Worm (Caenorhabditis elegans) whole organism, L2 larva: ENCODE data around the gene F10G2.4.
"Not testable (repeated sequence)": the region's sequence is repeated elsewhere in the genome, so short reads cannot be mapped to it uniquely, and the experiment has no call there.

Experiments used
- C34F6.9 ChIP-seq: fragments of 150-350 bp; optimal IDR thresholded peaks from 2 replicates; lab custom pipeline; 2014; ENCODE audit warnings: missing biosample characterization, missing genetic modification characterization
- Y55F3AM.14 ChIP-seq: fragments of 200-800 bp; sonication (Bioruptor generic); optimal IDR thresholded peaks from 2 replicates; lab custom pipeline; 2018; ENCODE audit warnings: mild to moderate bottlenecking, missing genetic modification characterization, missing compliant biosample characterization
- ZK546.5 ChIP-seq: sonication (generic microtip); optimal IDR thresholded peaks from 2 replicates; lab custom pipeline; 2017; ENCODE audit warnings: missing biosample characterization, missing genetic modification characterization
- alr-1 ChIP-seq: fragments of 150-350 bp; optimal IDR thresholded peaks from 2 replicates; lab custom pipeline; 2014; ENCODE audit warnings: missing biosample characterization, missing genetic modification characterization
- ceh-16 ChIP-seq: fragments of 150-350 bp; optimal IDR thresholded peaks from 2 replicates; lab custom pipeline; 2014; ENCODE audit warnings: missing biosample characterization, missing genetic modification characterization
- ceh-82 ChIP-seq: fragments of 150-350 bp; optimal IDR thresholded peaks from 2 replicates; lab custom pipeline; 2014; ENCODE audit warnings: missing biosample characterization, missing genetic modification characterization
- crh-2 ChIP-seq: sonication (generic microtip); optimal IDR thresholded peaks from 2 replicates; lab custom pipeline; 2017; ENCODE audit warnings: missing biosample characterization, missing genetic modification characterization
- egl-27 ChIP-seq: sonication (generic microtip); optimal IDR thresholded peaks from 3 replicates; lab custom pipeline; 2017; ENCODE audit warnings: missing biosample characterization, missing genetic modification reagents, missing genetic modification characterization
- elt-1 ChIP-seq: fragments of 150-350 bp; optimal IDR thresholded peaks from 2 replicates; lab custom pipeline; 2014; ENCODE audit warnings: missing biosample characterization, missing genetic modification characterization
- elt-3 ChIP-seq: sonication (generic microtip); optimal IDR thresholded peaks from 2 replicates; lab custom pipeline; 2017; ENCODE audit warnings: missing biosample characterization, missing genetic modification characterization
- lin-11 ChIP-seq: fragments of 150-350 bp; sonication (generic microtip); optimal IDR thresholded peaks from 2 replicates; lab custom pipeline; 2014; ENCODE audit warnings: missing biosample characterization, missing genetic modification characterization, inconsistent platforms, mixed read lengths
- lin-13 ChIP-seq: fragments of 150-350 bp; optimal IDR thresholded peaks from 2 replicates; lab custom pipeline; 2014; ENCODE audit warnings: missing biosample characterization, missing genetic modification reagents, missing genetic modification characterization
- lin-39 ChIP-seq: fragments of 150-350 bp; optimal IDR thresholded peaks from 2 replicates; lab custom pipeline; 2014; ENCODE audit warnings: missing biosample characterization, missing genetic modification reagents, missing genetic modification characterization
- lsy-2 ChIP-seq, 2 experiments: fragments of 150-350 bp in 1 of 2; sonication (generic microtip) in 1 of 2; optimal IDR thresholded peaks; 2 replicates each; lab custom pipeline; 2014 to 2017; ENCODE audit warnings: missing biosample characterization in 2 of 2, missing genetic modification characterization in 2 of 2
- mab-5 ChIP-seq: fragments of 150-350 bp; optimal IDR thresholded peaks from 2 replicates; lab custom pipeline; 2014; ENCODE audit warnings: missing biosample characterization, missing genetic modification characterization
- mbf-1 ChIP-seq: sonication (generic microtip); optimal IDR thresholded peaks from 2 replicates; lab custom pipeline; 2017; ENCODE audit warnings: missing biosample characterization, missing genetic modification characterization
- mdl-1 ChIP-seq, 2 experiments: fragments of 150-350 bp in 1 of 2; sonication (generic microtip) in 1 of 2; optimal IDR thresholded peaks; 2 replicates each; lab custom pipeline; 2017; ENCODE audit warnings: missing biosample characterization in 2 of 2, missing genetic modification characterization in 2 of 2
- nhr-10 ChIP-seq: sonication (generic microtip); optimal IDR thresholded peaks from 2 replicates; lab custom pipeline; 2017; ENCODE audit warnings: missing biosample characterization, missing genetic modification characterization
- nhr-11 ChIP-seq: fragments of 150-350 bp; optimal IDR thresholded peaks from 2 replicates; lab custom pipeline; 2014; ENCODE audit warnings: missing biosample characterization, missing genetic modification characterization
- nhr-12 ChIP-seq: fragments of 150-350 bp; optimal IDR thresholded peaks from 2 replicates; lab custom pipeline; 2014; ENCODE audit warnings: missing biosample characterization, missing genetic modification characterization
- nhr-129 ChIP-seq: fragments of 150-350 bp; optimal IDR thresholded peaks from 2 replicates; lab custom pipeline; 2014; ENCODE audit warnings: missing biosample characterization, missing genetic modification characterization
- nhr-21 ChIP-seq: fragments of 150-350 bp; optimal IDR thresholded peaks from 2 replicates; lab custom pipeline; 2014; ENCODE audit warnings: missing biosample characterization, missing genetic modification characterization
- nhr-237 ChIP-seq: fragments of 150-350 bp; optimal IDR thresholded peaks from 2 replicates; lab custom pipeline; 2014; ENCODE audit warnings: missing biosample characterization, missing genetic modification characterization
- nhr-25 ChIP-seq: fragments of 150-350 bp; sonication (generic microtip); optimal IDR thresholded peaks from 3 replicates; lab custom pipeline; 2014; ENCODE audit warnings: missing biosample characterization, missing genetic modification characterization
- nhr-6 ChIP-seq: fragments of 150-350 bp; optimal IDR thresholded peaks from 2 replicates; lab custom pipeline; 2014; ENCODE audit warnings: missing biosample characterization, missing genetic modification characterization
- nhr-77 ChIP-seq: fragments of 150-350 bp; optimal IDR thresholded peaks from 2 replicates; lab custom pipeline; 2014; ENCODE audit warnings: missing biosample characterization, missing genetic modification characterization
- peb-1 ChIP-seq: fragments of 150-350 bp; optimal IDR thresholded peaks from 2 replicates; lab custom pipeline; 2014; ENCODE audit warnings: missing biosample characterization, missing genetic modification characterization
- sem-4 ChIP-seq: fragments of 150-350 bp; optimal IDR thresholded peaks from 2 replicates; lab custom pipeline; 2014; ENCODE audit warnings: missing biosample characterization, missing genetic modification reagents, missing genetic modification characterization
- sma-3 ChIP-seq: sonication (generic microtip); optimal IDR thresholded peaks from 2 replicates; lab custom pipeline; 2016; ENCODE audit warnings: missing genetic modification reagents, missing genetic modification characterization, missing compliant biosample characterization
- sma-9 ChIP-seq, 2 experiments: fragments of 150-350 bp in 1 of 2; sonication (generic microtip) in 1 of 2; optimal IDR thresholded peaks; 2 replicates each; lab custom pipeline; 2014 to 2016; ENCODE audit warnings: missing genetic modification characterization in 2 of 2, mild to moderate bottlenecking in 1 of 2, missing biosample characterization in 1 of 2, missing compliant biosample characterization in 1 of 2, missing genetic modification reagents in 1 of 2, moderate library complexity in 1 of 2
- snpc-4 ChIP-seq: fragments of 150-350 bp; optimal IDR thresholded peaks from 2 replicates; lab custom pipeline; 2014; ENCODE audit warnings: missing biosample characterization, missing genetic modification characterization
- ztf-1 ChIP-seq: fragments of 200-800 bp; sonication (Bioruptor generic); conservative IDR thresholded peaks from 2 replicates; pipeline ENCODE4 v1.3.6; 2022; ENCODE audit warnings: missing genetic modification characterization, missing compliant biosample characterization
- ztf-11 ChIP-seq: sonication (generic microtip); optimal IDR thresholded peaks from 2 replicates; lab custom pipeline; 2017; ENCODE audit warnings: missing biosample characterization, missing genetic modification characterization
- ztf-4 ChIP-seq: fragments of 150-350 bp; optimal IDR thresholded peaks from 2 replicates; lab custom pipeline; 2014; ENCODE audit warnings: missing biosample characterization, missing genetic modification characterization

Gene F10G2.4

ce11 chrV:7337218-7337617 lies 10.2 kb downstream of the F10G2.4 start, which contains the start of gene F10G2.7:
TSS of gene F10G2.7 (minus strand) at chrV:7337318.
- TF ChIP-seq crh-2; sma-9 (GFP tag; optimal IDR thresholded peaks at IDR 0.05; lab: Kevin White, UChicago); sma-9 (tag; optimal IDR thresholded peaks at IDR 0.05; lab: Kevin White, UChicago); Y55F3AM.14 (GFP tag; lab: Kevin White, UChicago): not testable (repeated sequence)

- TF ChIP-seq ceh-16 (tag; lab: Kevin White, UChicago) (no peak), elt-3 (no peak), mbf-1 (no peak), lin-13 (GFP tag; lab: Kevin White, UChicago) (no peak), nhr-6 (no peak), nhr-237 (tag; lab: Kevin White, UChicago) (no peak), elt-1 (tag; lab: Kevin White, UChicago) (no peak), ZK546.5 (no peak), ztf-1 (GFP tag; lab: Robert Waterston, UW) (no peak), egl-27 (tag; lab: Kevin White, UChicago) (no peak), mdl-1 (tag; optimal IDR thresholded peaks at IDR 0.05; lab: Kevin White, UChicago) (no peak), lin-39 (no peak), sma-9 (GFP tag; optimal IDR thresholded peaks at IDR 0.05; lab: Kevin White, UChicago) (no peak), sma-9 (tag; optimal IDR thresholded peaks at IDR 0.05; lab: Kevin White, UChicago) (no peak), sem-4 (tag; lab: Kevin White, UChicago) (no peak), nhr-129 (tag; lab: Kevin White, UChicago) (no peak), lin-11 (tag; lab: Kevin White, UChicago) (no peak)
Observed at ce11 chrV:7339831-7340230, 12.8 kb downstream of the F10G2.4 start, which contains the start of gene srh-187. TSS of gene srh-187 (minus strand) at chrV:7339931.

- TF ChIP-seq ztf-11 (tag; lab: Kevin White, UChicago) (no peak), sma-9 (GFP tag; optimal IDR thresholded peaks at IDR 0.05; lab: Kevin White, UChicago) (peak; percentile 37), sma-9 (tag; optimal IDR thresholded peaks at IDR 0.05; lab: Kevin White, UChicago) (no peak), mab-5 (tag; lab: Kevin White, UChicago) (no peak), ztf-4 (no peak), snpc-4 (tag; lab: Kevin White, UChicago) (no peak)
Observed at ce11 chrV:7341942-7342341, 14.9 kb downstream of the F10G2.4 start, which contains the start of the genes nhr-263 and nhr-148. TSS of gene nhr-263 (minus strand) at chrV:7342042. TSS of gene nhr-148 (plus strand) at chrV:7342156.

- TF ChIP-seq nhr-21: no peak
- TF ChIP-seq lin-39: no peak
- TF ChIP-seq lsy-2 (tag; optimal IDR thresholded peaks at IDR 0.05; lab: Kevin White, UChicago): no peak
- TF ChIP-seq peb-1 (tag; lab: Kevin White, UChicago): no peak
- no peak for TF ChIP-seq ztf-4
- no peak for TF ChIP-seq nhr-129 (tag; lab: Kevin White, UChicago)
- TF ChIP-seq sma-3 (GFP tag; lab: Kevin White, UChicago): no peak
- TF ChIP-seq sma-9 (GFP tag; optimal IDR thresholded peaks at IDR 0.05; lab: Kevin White, UChicago): no peak
- no peak for TF ChIP-seq sma-9 (tag; optimal IDR thresholded peaks at IDR 0.05; lab: Kevin White, UChicago)
- no peak for TF ChIP-seq mdl-1 (tag; optimal IDR thresholded peaks at IDR 0.05; lab: Kevin White, UChicago)
- no peak for TF ChIP-seq nhr-11 (tag; lab: Kevin White, UChicago)
- TF ChIP-seq elt-3: no peak
- no peak for TF ChIP-seq C34F6.9
- TF ChIP-seq nhr-25 (tag; lab: Kevin White, UChicago): no peak
- no peak for TF ChIP-seq sem-4 (tag; lab: Kevin White, UChicago)
- TF ChIP-seq nhr-77 (tag; lab: Kevin White, UChicago): no peak
- TF ChIP-seq egl-27 (tag; lab: Kevin White, UChicago): no peak
- TF ChIP-seq, all 48 proteins: peak for 0
Observed at ce11 chrV:7343522-7343921, 16.5 kb downstream of the F10G2.4 start, which contains the start of gene srh-244. TSS of gene srh-244 (plus strand) at chrV:7343822.

- not testable (repeated sequence) for TF ChIP-seq nhr-10; nhr-25 (tag; lab: Kevin White, UChicago); lin-39
Observed at ce11 chrV:7345494-7345893, 18.5 kb downstream of the F10G2.4 start, which contains the start of gene nhr-147. TSS of gene nhr-147 (plus strand) at chrV:7345794.

- TF ChIP-seq lin-11 (tag; lab: Kevin White, UChicago) (no peak), lin-39 (no peak), nhr-237 (tag; lab: Kevin White, UChicago) (no peak), ceh-82 (tag; lab: Kevin White, UChicago) (no peak), nhr-12 (tag; lab: Kevin White, UChicago) (no peak), peb-1 (tag; lab: Kevin White, UChicago) (no peak), ztf-1 (GFP tag; lab: Robert Waterston, UW) (no peak), egl-27 (tag; lab: Kevin White, UChicago) (no peak), C34F6.9 (no peak), sem-4 (tag; lab: Kevin White, UChicago) (no peak), alr-1 (tag; lab: Kevin White, UChicago) (no peak)
Observed at ce11 chrV:7349541-7349940, 22.5 kb downstream of the F10G2.4 start, which contains the start of gene nhr-149. TSS of gene nhr-149 (minus strand) at chrV:7349641.
